Fruit fly (Drosophila melanogaster): ENCODE measurements around the gene CG43394.

CG43394 gene

dm6 chr2L:8196757-8197530 is 51.4 kb downstream of the CG43394 start, which contains the start of the genes CG8475 and CG8460 (continued):
- no peak for TF ChIP-seq ato (GFP tag; IDR thresholded peaks at IDR 0.05; ENCODE audit: partially characterized antibody)
- peak; percentile 57; the same call in 2 of the 3 replicates for TF ChIP-seq CG34224 (GFP tag; IDR thresholded peaks at IDR 0.05; ENCODE audit: partially characterized antibody)
- TF ChIP-seq wor (GFP tag; IDR thresholded peaks at IDR 0.05): no peak
- TF ChIP-seq Camta (GFP tag; optimal IDR thresholded peaks at IDR 0.05): no peak
- TF ChIP-seq CG1792 (GFP tag; optimal IDR thresholded peaks at IDR 0.05): no peak
- TF ChIP-seq CG12071 (GFP tag; optimal IDR thresholded peaks at IDR 0.05): no peak
- no peak for TF ChIP-seq fd96Cb (tag; optimal IDR thresholded peaks at IDR 0.05)
- TF ChIP-seq cato (GFP tag; optimal IDR thresholded peaks at IDR 0.05; ENCODE audit: borderline replicate concordance): no peak
- no peak for TF ChIP-seq Mes4 (GFP tag; optimal IDR thresholded peaks at IDR 0.05)
- TF ChIP-seq CG6854 (GFP tag; optimal IDR thresholded peaks at IDR 0.05): no peak
- TF ChIP-seq CG2120 (GFP tag; optimal IDR thresholded peaks at IDR 0.05): no peak
- TF ChIP-seq CG4617 (GFP tag; optimal IDR thresholded peaks at IDR 0.05; ENCODE audit: borderline replicate concordance): peak; percentile 15
- peak; percentile 12 for TF ChIP-seq Ets65A (GFP tag)
- TF ChIP-seq esg (GFP tag; conservative IDR thresholded peaks at IDR 0.05): no peak
- TF ChIP-seq sisA (GFP tag; IDR thresholded peaks at IDR 0.05): no peak
- no peak for TF ChIP-seq bowl (GFP tag; IDR thresholded peaks at IDR 0.05)
- no peak for TF ChIP-seq Side (GFP tag; optimal IDR thresholded peaks at IDR 0.05)
- TF ChIP-seq Dad (GFP tag; optimal IDR thresholded peaks at IDR 0.05): no peak
- no peak for TF ChIP-seq Lpt (GFP tag; optimal IDR thresholded peaks at IDR 0.05)
- no peak for TF ChIP-seq ci (GFP tag; IDR thresholded peaks at IDR 0.05)
- no peak for TF ChIP-seq cad (GFP tag; optimal IDR thresholded peaks at IDR 0.05)
- no peak for TF ChIP-seq CG17829 (tag; optimal IDR thresholded peaks at IDR 0.05)
- TF ChIP-seq Myb (GFP tag; optimal IDR thresholded peaks at IDR 0.05): no peak
- TF ChIP-seq CG13287 (GFP tag; IDR thresholded peaks at IDR 0.05; ENCODE audit: partially characterized antibody): peak; percentile 66
- no peak for TF ChIP-seq Optix (GFP tag; IDR thresholded peaks at IDR 0.05)
- no peak for TF ChIP-seq zen (tag; optimal IDR thresholded peaks at IDR 0.05)
- no peak for TF ChIP-seq Aef1 (GFP tag; IDR thresholded peaks at IDR 0.05)
- TF ChIP-seq ase (GFP tag; IDR thresholded peaks at IDR 0.05): no peak
- TF ChIP-seq insv (GFP tag; optimal IDR thresholded peaks at IDR 0.05): no peak
- TF ChIP-seq lov (optimal IDR thresholded peaks at IDR 0.05): no peak
- no peak for TF ChIP-seq lov (GFP tag; IDR thresholded peaks at IDR 0.05)
- no peak for TF ChIP-seq Bgb (GFP tag; IDR thresholded peaks at IDR 0.05; ENCODE audit: partially characterized antibody)
- no peak for TF ChIP-seq CG8388 (GFP tag; optimal IDR thresholded peaks at IDR 0.05)
- no peak for TF ChIP-seq Rfx (GFP tag; IDR thresholded peaks at IDR 0.05)
- TF ChIP-seq CG31388 (GFP tag; optimal IDR thresholded peaks at IDR 0.05): no peak
- peak; percentile 73 for TF ChIP-seq Dref (GFP tag; IDR thresholded peaks at IDR 0.05)
- no peak for TF ChIP-seq Adf1 (GFP tag; IDR thresholded peaks at IDR 0.05)
- TF ChIP-seq Blimp-1 (GFP tag; optimal IDR thresholded peaks at IDR 0.05): no peak
- TF ChIP-seq chn (GFP tag; optimal IDR thresholded peaks at IDR 0.05): no peak
- TF ChIP-seq CG3407 (GFP tag; optimal IDR thresholded peaks at IDR 0.05): no peak
- TF ChIP-seq Tbp (GFP tag; optimal IDR thresholded peaks at IDR 0.05): no peak
- TF ChIP-seq trem (tag; optimal IDR thresholded peaks at IDR 0.05): peak; percentile 32
- no peak for TF ChIP-seq CG7987 (GFP tag; optimal IDR thresholded peaks at IDR 0.05)
- no peak for TF ChIP-seq CG30020 (tag; optimal IDR thresholded peaks at IDR 0.05)
- TF ChIP-seq CG15514 (GFP tag; optimal IDR thresholded peaks at IDR 0.05): no peak
- 0 out of 3 replicates have a peak, but pooled peaks have one; percentile 36 for TF ChIP-seq knrl (GFP tag; IDR thresholded peaks at IDR 0.05; ENCODE audit: partially characterized antibody)
- peak; percentile 89 for TF ChIP-seq CG3995 (GFP tag; optimal IDR thresholded peaks at IDR 0.05)
- TF ChIP-seq ro (GFP tag; IDR thresholded peaks at IDR 0.05): no peak
- TF ChIP-seq scrt (GFP tag; optimal IDR thresholded peaks at IDR 0.05): no peak
- TF ChIP-seq NfI (GFP tag; optimal IDR thresholded peaks at IDR 0.05): no peak

All from whole organism, embryonic.